Worm (Caenorhabditis elegans) whole organism, L2 larva: ENCODE data around the gene srbc-6.

ENCODE experiments used
- C34F6.9 ChIP-seq: fragments of 150-350 bp; optimal IDR thresholded peaks from 2 replicates; lab custom pipeline; 2014; ENCODE audit warnings: missing biosample characterization, missing genetic modification characterization
- F13H6.1 ChIP-seq: sonication (generic microtip); optimal IDR thresholded peaks from 2 replicates; lab custom pipeline; 2016; ENCODE audit warnings: missing genetic modification characterization, missing compliant biosample characterization
- R02D3.7 ChIP-seq: fragments of 150-350 bp; optimal IDR thresholded peaks from 2 replicates; lab custom pipeline; 2014; ENCODE audit warnings: missing biosample characterization, missing genetic modification characterization
- ZK546.5 ChIP-seq: sonication (generic microtip); optimal IDR thresholded peaks from 2 replicates; lab custom pipeline; 2017; ENCODE audit warnings: missing biosample characterization, missing genetic modification characterization
- alr-1 ChIP-seq: fragments of 150-350 bp; optimal IDR thresholded peaks from 2 replicates; lab custom pipeline; 2014; ENCODE audit warnings: missing biosample characterization, missing genetic modification characterization
- aly-2 ChIP-seq: fragments of 150-350 bp; optimal IDR thresholded peaks from 2 replicates; lab custom pipeline; 2014; ENCODE audit warnings: missing biosample characterization, missing genetic modification characterization
- ama-1 ChIP-seq: fragments of 150-350 bp; optimal IDR thresholded peaks from 2 replicates; lab custom pipeline; 2018; ENCODE audit warnings: inconsistent platforms
- blmp-1 ChIP-seq: sonication (generic microtip); optimal IDR thresholded peaks from 2 replicates; lab custom pipeline; 2017; ENCODE audit warnings: missing genetic modification characterization, mild to moderate bottlenecking, missing compliant biosample characterization, antibody characterized with exemption, moderate library complexity; ENCODE audit not compliant: insufficient read depth
- crh-2 ChIP-seq: sonication (generic microtip); optimal IDR thresholded peaks from 2 replicates; lab custom pipeline; 2017; ENCODE audit warnings: missing biosample characterization, missing genetic modification characterization
- dmd-4 ChIP-seq: sonication (generic microtip); optimal IDR thresholded peaks from 2 replicates; lab custom pipeline; 2017; ENCODE audit warnings: missing biosample characterization, missing genetic modification characterization
- elt-1 ChIP-seq: fragments of 150-350 bp; optimal IDR thresholded peaks from 2 replicates; lab custom pipeline; 2014; ENCODE audit warnings: missing biosample characterization, missing genetic modification characterization
- elt-3 ChIP-seq: sonication (generic microtip); optimal IDR thresholded peaks from 2 replicates; lab custom pipeline; 2017; ENCODE audit warnings: missing biosample characterization, missing genetic modification characterization
- fos-1 ChIP-seq: fragments of 150-350 bp; optimal IDR thresholded peaks from 2 replicates; lab custom pipeline; 2014; ENCODE audit warnings: missing biosample characterization, missing genetic modification characterization
- gmeb-1 ChIP-seq: fragments of 150-350 bp; optimal IDR thresholded peaks from 2 replicates; lab custom pipeline; 2014; ENCODE audit warnings: missing biosample characterization, missing genetic modification characterization
- lin-11 ChIP-seq: fragments of 150-350 bp; sonication (generic microtip); optimal IDR thresholded peaks from 2 replicates; lab custom pipeline; 2014; ENCODE audit warnings: missing biosample characterization, missing genetic modification characterization, inconsistent platforms, mixed read lengths
- lin-39 ChIP-seq: fragments of 150-350 bp; optimal IDR thresholded peaks from 2 replicates; lab custom pipeline; 2014; ENCODE audit warnings: missing biosample characterization, missing genetic modification reagents, missing genetic modification characterization
- lsy-2 ChIP-seq, 2 experiments: fragments of 150-350 bp in 1 of 2; sonication (generic microtip) in 1 of 2; optimal IDR thresholded peaks; 2 replicates each; lab custom pipeline; 2014 to 2017; ENCODE audit warnings: missing biosample characterization in 2 of 2, missing genetic modification characterization in 2 of 2
- mab-5 ChIP-seq: fragments of 150-350 bp; optimal IDR thresholded peaks from 2 replicates; lab custom pipeline; 2014; ENCODE audit warnings: missing biosample characterization, missing genetic modification characterization
- mbf-1 ChIP-seq: sonication (generic microtip); optimal IDR thresholded peaks from 2 replicates; lab custom pipeline; 2017; ENCODE audit warnings: missing biosample characterization, missing genetic modification characterization
- mdl-1 ChIP-seq, 2 experiments: fragments of 150-350 bp in 1 of 2; sonication (generic microtip) in 1 of 2; optimal IDR thresholded peaks; 2 replicates each; lab custom pipeline; 2017; ENCODE audit warnings: missing biosample characterization in 2 of 2, missing genetic modification characterization in 2 of 2
- nhr-129 ChIP-seq: fragments of 150-350 bp; optimal IDR thresholded peaks from 2 replicates; lab custom pipeline; 2014; ENCODE audit warnings: missing biosample characterization, missing genetic modification characterization
- nhr-21 ChIP-seq: fragments of 150-350 bp; optimal IDR thresholded peaks from 2 replicates; lab custom pipeline; 2014; ENCODE audit warnings: missing biosample characterization, missing genetic modification characterization
- nhr-23 ChIP-seq: fragments of 150-350 bp; optimal IDR thresholded peaks from 2 replicates; lab custom pipeline; 2014; ENCODE audit warnings: missing biosample characterization, missing genetic modification reagents, missing genetic modification characterization
- nhr-237 ChIP-seq: fragments of 150-350 bp; optimal IDR thresholded peaks from 2 replicates; lab custom pipeline; 2014; ENCODE audit warnings: missing biosample characterization, missing genetic modification characterization
- nhr-6 ChIP-seq: fragments of 150-350 bp; optimal IDR thresholded peaks from 2 replicates; lab custom pipeline; 2014; ENCODE audit warnings: missing biosample characterization, missing genetic modification characterization
- peb-1 ChIP-seq: fragments of 150-350 bp; optimal IDR thresholded peaks from 2 replicates; lab custom pipeline; 2014; ENCODE audit warnings: missing biosample characterization, missing genetic modification characterization
- sma-9 ChIP-seq, 2 experiments: fragments of 150-350 bp in 1 of 2; sonication (generic microtip) in 1 of 2; optimal IDR thresholded peaks; 2 replicates each; lab custom pipeline; 2014 to 2016; ENCODE audit warnings: missing genetic modification characterization in 2 of 2, mild to moderate bottlenecking in 1 of 2, missing biosample characterization in 1 of 2, missing compliant biosample characterization in 1 of 2, missing genetic modification reagents in 1 of 2, moderate library complexity in 1 of 2
- unc-39 ChIP-seq: fragments of 150-350 bp; optimal IDR thresholded peaks from 2 replicates; lab custom pipeline; 2014; ENCODE audit warnings: missing biosample characterization, missing genetic modification characterization
- unc-62 ChIP-seq: fragments of 150-350 bp; optimal IDR thresholded peaks from 2 replicates; lab custom pipeline; 2014; ENCODE audit warnings: missing biosample characterization, missing genetic modification reagents, missing genetic modification characterization
- zag-1 ChIP-seq: fragments of 150-350 bp; optimal IDR thresholded peaks from 2 replicates; lab custom pipeline; 2014; ENCODE audit warnings: missing biosample characterization, missing genetic modification characterization
- ztf-1 ChIP-seq: fragments of 200-800 bp; sonication (Bioruptor generic); conservative IDR thresholded peaks from 2 replicates; pipeline ENCODE4 v1.3.6; 2022; ENCODE audit warnings: missing genetic modification characterization, missing compliant biosample characterization
- ztf-11 ChIP-seq: sonication (generic microtip); optimal IDR thresholded peaks from 2 replicates; lab custom pipeline; 2017; ENCODE audit warnings: missing biosample characterization, missing genetic modification characterization

srbc-6 gene

ce11 chrV:3151862-3152261, 18.1 kb upstream of the srbc-6 start, which contains the start of gene srab-6:
Gene srab-6, minus strand, starts transcription at chrV:3151962.
- TF ChIP-seq ztf-1 (GFP tag; lab: Robert Waterston, UW) (no peak), nhr-21 (tag; lab: Kevin White, UChicago) (no peak), lin-39 (tag; lab: Kevin White, UChicago) (no peak), alr-1 (tag; lab: Kevin White, UChicago) (no peak)

ce11 chrV:3155072-3155471, 14.9 kb upstream of the srbc-6 start, which contains the start of gene srab-7:
Gene srab-7, minus strand, starts transcription at chrV:3155172.
- TF ChIP-seq ztf-1 (GFP tag; lab: Robert Waterston, UW) (no peak), aly-2 (tag; lab: Kevin White, UChicago) (no peak), fos-1 (tag; lab: Kevin White, UChicago) (no peak), nhr-237 (tag; lab: Kevin White, UChicago) (no peak), mbf-1 (tag; lab: Kevin White, UChicago) (no peak), elt-1 (no peak), nhr-129 (no peak), gmeb-1 (tag; lab: Kevin White, UChicago) (no peak), unc-39 (tag; lab: Kevin White, UChicago) (no peak), mdl-1 (tag; optimal IDR thresholded peaks at IDR 0.05; lab: Kevin White, UChicago) (no peak), crh-2 (tag; lab: Kevin White, UChicago) (no peak), blmp-1 (no peak)

DNA sequence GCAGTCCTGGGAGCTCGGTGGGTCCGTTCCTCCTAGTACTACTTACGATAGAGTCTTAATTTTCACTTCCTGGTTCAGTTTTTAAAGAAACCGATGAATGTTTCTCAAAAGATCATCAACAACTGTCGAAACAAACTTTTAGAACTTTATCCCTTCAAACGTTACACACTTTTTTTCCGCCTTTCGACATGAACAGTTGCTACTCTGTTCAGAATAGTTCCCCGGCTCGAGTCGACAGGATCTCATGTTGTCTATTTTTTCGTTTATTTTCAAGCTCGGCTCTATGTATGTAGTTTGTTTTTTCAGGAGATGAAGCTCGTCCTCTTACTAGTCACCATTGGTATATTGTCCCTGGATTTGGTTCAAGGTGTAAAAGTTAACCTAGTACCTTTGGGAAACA, 13.2 kb upstream of the srbc-6 start, which contains the start of gene exh-1:
exh-1 (plus strand) TSS at position 301 of the 400 bp plus-strand sequence.
- TF ChIP-seq unc-39 (tag; lab: Kevin White, UChicago) (no peak), sma-9 (GFP tag; optimal IDR thresholded peaks at IDR 0.05; lab: Kevin White, UChicago) (no peak), sma-9 (tag; optimal IDR thresholded peaks at IDR 0.05; lab: Kevin White, UChicago) (no peak)

- TF ChIP-seq unc-62 (GFP tag; lab: Kevin White, UChicago) (no peak), fos-1 (tag; lab: Kevin White, UChicago) (no peak)
Observed at ce11 chrV:3158379-3158778, 11.6 kb upstream of the srbc-6 start.

DNA sequence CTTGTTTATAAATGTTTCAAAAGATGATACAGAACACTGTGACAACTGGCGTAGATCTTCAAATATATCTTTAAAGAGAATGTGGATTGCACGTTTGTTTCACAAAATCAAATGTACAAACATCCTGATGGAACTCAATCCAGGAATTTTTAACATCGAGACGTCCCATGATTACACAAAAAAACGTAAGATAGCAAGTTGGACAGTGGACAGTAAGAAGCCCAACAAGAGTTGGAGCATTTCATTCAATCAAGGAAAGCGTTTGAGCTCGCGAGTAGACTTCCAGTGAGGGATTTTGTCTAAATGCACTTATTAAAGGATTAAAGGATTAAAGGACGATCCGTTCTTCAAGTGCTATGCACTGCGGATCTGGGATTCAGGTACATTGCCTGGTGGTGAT, 10.7 kb upstream of the srbc-6 start, which contains the start of gene C36C5.12:
C36C5.12 (minus strand) TSS at position 101 of the 400 bp plus-strand sequence.
- TF ChIP-seq ztf-11 (tag; lab: Kevin White, UChicago) = no peak
- TF ChIP-seq, all 48 proteins: peak for 0

ce11 chrV:3162299-3162698, 7.6 kb upstream of the srbc-6 start:
- no peak for TF ChIP-seq peb-1 (tag; lab: Kevin White, UChicago)
- TF ChIP-seq zag-1 = no peak
- TF ChIP-seq nhr-129 = no peak
- TF ChIP-seq elt-3 (tag; lab: Kevin White, UChicago) = no peak
- no peak for TF ChIP-seq F13H6.1 (tag; lab: Kevin White, UChicago)
- TF ChIP-seq lin-11 = no peak
- TF ChIP-seq nhr-6 (tag; lab: Kevin White, UChicago) = no peak
- no peak for TF ChIP-seq fos-1 (tag; lab: Kevin White, UChicago)
- TF ChIP-seq blmp-1 = no peak
- no peak for TF ChIP-seq R02D3.7 (tag; lab: Kevin White, UChicago)
- TF ChIP-seq ZK546.5 (tag; lab: Kevin White, UChicago) = no peak
- no peak for TF ChIP-seq alr-1 (tag; lab: Kevin White, UChicago)
- no peak for TF ChIP-seq ama-1 (lab: Kevin White, UChicago)
- no peak for TF ChIP-seq nhr-23
- TF ChIP-seq nhr-237 (tag; lab: Kevin White, UChicago) = no peak
- no peak for TF ChIP-seq lsy-2 (tag; optimal IDR thresholded peaks at IDR 0.05; lab: Kevin White, UChicago)
- no peak for TF ChIP-seq mab-5 (tag; lab: Kevin White, UChicago)
- TF ChIP-seq C34F6.9 = no peak
- TF ChIP-seq crh-2 (tag; lab: Kevin White, UChicago) = no peak
- no peak for TF ChIP-seq dmd-4
